Fruit fly (Drosophila melanogaster) whole organism, embryonic: ENCODE data around the gene Bsg.

Experiments
- Aef1 ChIP-seq: fragments of 200-800 bp; sonication (Bioruptor generic); IDR thresholded peaks from 3 replicates; pipeline ENCODE4 v1.3.6; 2022; ENCODE audit warnings: missing biosample characterization, missing genetic modification characterization
- Atf3 ChIP-seq: fragments of 200-800 bp; sonication (Bioruptor generic); optimal IDR thresholded peaks from 3 replicates; lab custom pipeline; 2016; ENCODE audit warnings: missing biosample characterization, missing genetic modification characterization
- CG10147 ChIP-seq: fragments of 200-800 bp; sonication (Bioruptor generic); optimal IDR thresholded peaks from 2 replicates; lab custom pipeline; 2019; ENCODE audit warnings: missing biosample characterization, mild to moderate bottlenecking, missing genetic modification characterization, moderate library complexity
- CG10321 ChIP-seq: fragments of 200-800 bp; sonication (Bioruptor generic); IDR thresholded peaks from 2 replicates; pipeline ENCODE4 v1.3.6; 2022; ENCODE audit warnings: missing biosample characterization, missing genetic modification characterization
- CG12659 ChIP-seq: fragments of 200-800 bp; sonication (Bioruptor generic); optimal IDR thresholded peaks from 3 replicates; lab custom pipeline; 2017; ENCODE audit warnings: mild to moderate bottlenecking, missing biosample characterization, missing genetic modification reagents, missing genetic modification characterization
- CG1602 ChIP-seq: fragments of 200-800 bp; sonication (Bioruptor generic); optimal IDR thresholded peaks from 3 replicates; lab custom pipeline; 2016; ENCODE audit warnings: missing biosample characterization, missing genetic modification characterization
- CG1603 ChIP-seq: fragments of 200-800 bp; sonication (Bioruptor generic); optimal IDR thresholded peaks from 2 replicates; lab custom pipeline; 2019; ENCODE audit warnings: missing biosample characterization, mild to moderate bottlenecking, missing genetic modification characterization, moderate library complexity
- CG1647 ChIP-seq: fragments of 200-800 bp; sonication (Bioruptor generic); optimal IDR thresholded peaks from 3 replicates; lab custom pipeline; 2016; ENCODE audit warnings: missing biosample characterization, missing genetic modification characterization
- CG18011 ChIP-seq: fragments of 200-800 bp; sonication (Bioruptor generic); optimal IDR thresholded peaks from 2 replicates; lab custom pipeline; 2017; ENCODE audit warnings: missing biosample characterization, missing genetic modification characterization, mild to moderate bottlenecking, moderate library complexity, missing genotype
- CG18599 ChIP-seq: fragments of 200-800 bp; sonication (Bioruptor generic); optimal IDR thresholded peaks from 3 replicates; lab custom pipeline; 2017; ENCODE audit warnings: missing biosample characterization, missing genetic modification characterization, mild to moderate bottlenecking, moderate library complexity, missing genetic modification reagents
- CG2199 ChIP-seq: fragments of 200-800 bp; sonication (Bioruptor generic); IDR thresholded peaks from 3 replicates; pipeline ENCODE4 v1.3.6; 2022; ENCODE audit warnings: missing biosample characterization, missing genetic modification characterization
- CG2202 ChIP-seq: fragments of 200-800 bp; sonication (Bioruptor generic); optimal IDR thresholded peaks from 2 replicates; lab custom pipeline; 2018; ENCODE audit warnings: missing biosample characterization, mild to moderate bottlenecking, missing genetic modification characterization
- CG2712 ChIP-seq: fragments of 200-800 bp; optimal IDR thresholded peaks from 3 replicates; lab custom pipeline; 2019; ENCODE audit warnings: missing biosample characterization, mild to moderate bottlenecking, missing genetic modification characterization, moderate library complexity
- CG3726 ChIP-seq: fragments of 200-800 bp; sonication (Bioruptor generic); IDR thresholded peaks from 3 replicates; pipeline ENCODE4, ENCODE4 v1.3.6; 2022; ENCODE audit warnings: missing biosample characterization, missing genetic modification characterization
- CG4328 ChIP-seq: fragments of 200-800 bp; sonication (Bioruptor generic); optimal IDR thresholded peaks from 3 replicates; lab custom pipeline; 2017; ENCODE audit warnings: missing biosample characterization, missing genetic modification reagents, missing genetic modification characterization
- CG4360 ChIP-seq: fragments of 200-800 bp; sonication (Bioruptor generic); IDR thresholded peaks from 2 replicates; pipeline ENCODE4 v1.3.6; 2022; ENCODE audit warnings: missing biosample characterization, missing genetic modification characterization
- CG6272 ChIP-seq: fragments of 200-800 bp; sonication (Bioruptor generic); IDR thresholded peaks from 2 replicates; pipeline ENCODE4 v1.3.6; 2022; ENCODE audit warnings: missing biosample characterization, missing genetic modification characterization
- CG6683 ChIP-seq: fragments of 200-800 bp; sonication (Bioruptor generic); optimal IDR thresholded peaks from 2 replicates; lab custom pipeline; 2017; ENCODE audit warnings: missing biosample characterization, mild to moderate bottlenecking, missing genetic modification characterization, missing genetic modification reagents
- CG6791 ChIP-seq: fragments of 200-800 bp; sonication (Bioruptor generic); IDR thresholded peaks from 3 replicates; pipeline ENCODE4 v1.3.6; 2022; ENCODE audit warnings: missing biosample characterization, missing genetic modification characterization; ENCODE audit not compliant: partially characterized antibody
- CG8290 ChIP-seq, 3 experiments: fragments of 200-800 bp; sonication (Bioruptor generic); optimal IDR thresholded peaks; 2 replicates each; lab custom pipeline; 2016 to 2019; ENCODE audit warnings: missing biosample characterization in 3 of 3, missing genetic modification characterization in 3 of 3, mild to moderate bottlenecking in 2 of 3, moderate library complexity in 1 of 3
- GATAe ChIP-seq: fragments of 200-800 bp; sonication (Bioruptor generic); conservative IDR thresholded peaks from 2 replicates; pipeline ENCODE4 v1.3.6; 2022; ENCODE audit warnings: missing biosample characterization, missing genetic modification characterization
- H2.0 ChIP-seq: fragments of 200-800 bp; sonication (Bioruptor generic); IDR thresholded peaks from 2 replicates; pipeline ENCODE4 v1.3.6; 2022; ENCODE audit warnings: missing biosample characterization, missing genetic modification characterization
- Hr39 ChIP-seq: fragments of >200 bp; optimal IDR thresholded peaks from 2 replicates; lab custom pipeline; 2017
- MBD-R2 ChIP-seq: fragments of 200-800 bp; sonication (Bioruptor generic); IDR thresholded peaks from 2 replicates; pipeline ENCODE4 v1.3.6; 2022; ENCODE audit warnings: missing biosample characterization, missing genetic modification characterization
- Med ChIP-seq: fragments of 200-800 bp; sonication (Bioruptor generic); peaks from one replicate; lab custom pipeline; 2016; ENCODE audit warnings: missing biosample characterization, missing genetic modification characterization, mild to moderate bottlenecking, inconsistent platforms, moderate library complexity
- Rfx ChIP-seq: fragments of 200-800 bp; sonication (Bioruptor generic); IDR thresholded peaks from 2 replicates; pipeline ENCODE4 v1.3.6; 2022; ENCODE audit warnings: missing biosample characterization, missing genetic modification characterization
- amos ChIP-seq: fragments of 200-800 bp; sonication (Bioruptor generic); IDR thresholded peaks from 2 replicates; pipeline ENCODE4 v1.3.6; 2022; ENCODE audit warnings: missing biosample characterization, missing genetic modification characterization; ENCODE audit not compliant: partially characterized antibody
- cg ChIP-seq: fragments of 200-800 bp; sonication (Bioruptor generic); optimal IDR thresholded peaks from 3 replicates; lab custom pipeline; 2019; ENCODE audit warnings: missing biosample characterization, mild to moderate bottlenecking, missing genetic modification characterization, moderate library complexity
- chinmo ChIP-seq: fragments of 200-800 bp; sonication (Bioruptor generic); IDR thresholded peaks from 4 replicates; pipeline ENCODE4 v1.3.6; 2022; ENCODE audit warnings: missing biosample characterization, missing genetic modification characterization; ENCODE audit not compliant: partially characterized antibody
- chm ChIP-seq: fragments of 200-800 bp; sonication (Bioruptor generic); IDR thresholded peaks from 2 replicates; pipeline ENCODE4 v1.3.6; 2022; ENCODE audit warnings: missing biosample characterization, missing genetic modification characterization
- cwo ChIP-seq: fragments of 200-800 bp; sonication (Bioruptor generic); optimal IDR thresholded peaks from 3 replicates; lab custom pipeline; 2017; ENCODE audit warnings: missing biosample characterization, missing genetic modification characterization, mild to moderate bottlenecking, moderate library complexity, missing genetic modification reagents
- dimm ChIP-seq: fragments of 200-800 bp; sonication (Bioruptor generic); IDR thresholded peaks from 2 replicates; pipeline ENCODE4 v1.3.6; 2022; ENCODE audit warnings: missing biosample characterization, missing genetic modification characterization
- dysf ChIP-seq: fragments of 200-800 bp; sonication (Bioruptor generic); IDR thresholded peaks from 3 replicates; pipeline ENCODE4 v1.3.6; 2022; ENCODE audit warnings: missing biosample characterization, missing genetic modification characterization
- ems ChIP-seq: fragments of 200-800 bp; sonication (Bioruptor generic); optimal IDR thresholded peaks from 3 replicates; lab custom pipeline; 2016; ENCODE audit warnings: missing biosample characterization, missing genetic modification characterization
- fd3F ChIP-seq: fragments of 200-800 bp; sonication (Bioruptor generic); optimal IDR thresholded peaks from 2 replicates; lab custom pipeline; 2018; ENCODE audit warnings: missing biosample characterization, mild to moderate bottlenecking, missing genetic modification characterization, moderate library complexity
- gem ChIP-seq: fragments of 200-800 bp; sonication (Bioruptor generic); optimal IDR thresholded peaks from 2 replicates; lab custom pipeline; 2019; ENCODE audit warnings: missing biosample characterization, mild to moderate bottlenecking, missing genetic modification characterization, moderate library complexity
- h ChIP-seq: fragments of >200 bp; optimal IDR thresholded peaks from 2 replicates; lab custom pipeline; 2017
- jumu ChIP-seq: fragments of 200-800 bp; sonication (Bioruptor generic); optimal IDR thresholded peaks from 3 replicates; lab custom pipeline; 2016; ENCODE audit warnings: missing biosample characterization, missing genetic modification characterization
- maf-S ChIP-seq: fragments of 200-800 bp; sonication (Bioruptor generic); optimal IDR thresholded peaks from 2 replicates; lab custom pipeline; 2016; ENCODE audit warnings: missing biosample characterization, missing genetic modification characterization
- mam ChIP-seq: fragments of 200-800 bp; sonication (Bioruptor generic); optimal IDR thresholded peaks from 3 replicates; lab custom pipeline; 2016; ENCODE audit warnings: missing biosample characterization, missing genetic modification characterization
- mirr ChIP-seq: fragments of 200-800 bp; sonication (Bioruptor generic); optimal IDR thresholded peaks from 3 replicates; lab custom pipeline; 2018; ENCODE audit warnings: missing biosample characterization, mild to moderate bottlenecking, missing genetic modification characterization
- nau ChIP-seq: fragments of 200-800 bp; sonication (Bioruptor generic); optimal IDR thresholded peaks from 3 replicates; lab custom pipeline; 2017; ENCODE audit warnings: missing biosample characterization, mild to moderate bottlenecking, missing genetic modification characterization, missing genetic modification reagents
- pho ChIP-seq: fragments of 200-800 bp; sonication (Bioruptor generic); optimal IDR thresholded peaks from 2 replicates; lab custom pipeline; 2016; ENCODE audit warnings: missing biosample characterization, missing genetic modification characterization
- pum ChIP-seq: fragments of 200-800 bp; sonication (Bioruptor generic); optimal IDR thresholded peaks from 2 replicates; lab custom pipeline; 2016; ENCODE audit warnings: missing biosample characterization, missing genetic modification characterization
- pzg ChIP-seq: fragments of 200-800 bp; sonication (Bioruptor generic); optimal IDR thresholded peaks from 3 replicates; lab custom pipeline; 2018; ENCODE audit warnings: missing biosample characterization, mild to moderate bottlenecking, missing genetic modification characterization, moderate library complexity
- row ChIP-seq: fragments of 200-800 bp; sonication (Bioruptor generic); IDR thresholded peaks from 3 replicates; pipeline ENCODE4 v1.3.6; 2022; ENCODE audit warnings: missing biosample characterization, missing genetic modification characterization
- shn ChIP-seq: fragments of 200-800 bp; sonication (Bioruptor generic); optimal IDR thresholded peaks from 3 replicates; lab custom pipeline; 2016; ENCODE audit warnings: missing biosample characterization, missing genetic modification characterization
- usp ChIP-seq: fragments of >200 bp; optimal IDR thresholded peaks from 2 replicates; lab custom pipeline; 2017; ENCODE audit warnings: missing biosample characterization, missing genetic modification characterization
- zf30C ChIP-seq: fragments of 200-800 bp; sonication (Bioruptor generic); optimal IDR thresholded peaks from 3 replicates; lab custom pipeline; 2018; ENCODE audit warnings: missing biosample characterization, mild to moderate bottlenecking, missing genetic modification characterization

Bsg gene

DNA sequence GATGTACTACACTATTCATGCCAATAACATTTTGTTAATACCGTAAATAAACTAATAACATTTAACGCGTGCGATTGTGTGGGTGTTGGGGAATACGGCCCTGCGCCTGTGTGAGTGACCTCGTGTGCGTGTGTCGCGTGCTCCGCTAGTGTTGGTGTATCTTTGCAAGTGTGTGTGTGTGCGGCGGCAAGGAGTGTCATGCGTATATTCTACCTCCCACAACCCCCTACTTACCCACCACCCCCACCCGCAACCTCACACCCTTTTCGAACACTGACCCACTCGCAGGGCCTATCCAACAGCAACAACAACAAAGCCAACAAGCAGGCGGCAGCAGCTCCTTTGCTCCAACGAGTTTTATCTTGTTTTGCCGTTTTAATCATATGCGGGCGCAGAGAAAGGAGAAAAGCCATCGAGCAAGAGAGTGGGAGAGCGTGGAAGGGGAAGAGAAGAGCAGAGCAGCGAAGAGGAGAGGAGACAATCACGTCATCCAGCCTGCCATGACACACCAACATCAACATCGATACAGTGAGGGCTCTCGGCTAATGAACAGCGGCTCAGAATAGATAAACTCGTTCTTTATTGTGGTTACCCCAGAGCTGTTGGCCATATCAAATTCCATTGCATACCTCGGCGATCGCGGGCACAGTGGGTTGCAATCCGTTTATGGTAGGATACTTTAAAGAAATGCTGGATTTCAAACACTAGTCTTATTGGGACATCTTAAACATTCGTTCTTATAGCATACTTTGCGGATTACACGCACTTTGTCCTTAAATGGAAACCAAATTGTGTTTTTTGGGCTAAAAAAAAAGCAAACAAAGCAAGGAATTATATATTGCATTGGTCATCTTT, 1.4 kb downstream of the Bsg start:
- TF ChIP-seq pho (GFP tag; lab: Kevin White, UChicago) (no peak), CG3726 (GFP tag; lab: Robert Waterston, UW) (no peak), chinmo (GFP tag; lab: Robert Waterston, UW) (no peak), CG18011 (GFP tag; lab: Kevin White, UChicago) (no peak), mam (GFP tag; lab: Kevin White, UChicago) (no peak), CG1602 (no peak), pum (GFP tag; lab: Kevin White, UChicago) (no peak), row (GFP tag; lab: Robert Waterston, UW) (peak; percentile 58), gem (tag; lab: Kevin White, UChicago) (peak; percentile 22), CG12659 (GFP tag; lab: Kevin White, UChicago) (no peak), CG4360 (peak; percentile 74), CG1603 (tag; lab: Kevin White, UChicago) (peak; percentile 6), CG1647 (GFP tag; lab: Kevin White, UChicago) (no peak), CG2712 (no peak), h (lab: Kevin White, UChicago) (no peak), CG4328 (GFP tag; lab: Kevin White, UChicago) (no peak), ems (no peak), MBD-R2 (GFP tag; lab: Robert Waterston, UW) (no peak; the same call in 1 of the 2 replicates), shn (GFP tag; lab: Kevin White, UChicago) (peak; percentile 12), CG8290 (GFP tag; optimal IDR thresholded peaks at IDR 0.05; lab: Kevin White, UChicago) (peak; percentile 33), CG8290 (tag; optimal IDR thresholded peaks at IDR 0.05; lab: Kevin White, UChicago) (peak in 1 of 2 experiments; percentile 23), CG2199 (GFP tag; lab: Robert Waterston, UW) (0 out of 3 replicates have a peak, but pooled peaks have one; percentile 47), jumu (GFP tag; lab: Kevin White, UChicago) (peak; percentile 11), Hr39 (lab: Kevin White, UChicago) (no peak), amos (GFP tag; lab: Robert Waterston, UW) (no peak), Med (GFP tag; lab: Kevin White, UChicago) (peak; percentile 68), mirr (GFP tag; lab: Kevin White, UChicago) (peak; percentile 44), H2.0 (no peak), dysf (GFP tag; lab: Robert Waterston, UW) (no peak), Atf3 (GFP tag; lab: Kevin White, UChicago) (peak; percentile 47), GATAe (GFP tag; lab: Robert Waterston, UW) (no peak), dimm (GFP tag; lab: Robert Waterston, UW) (no peak), Rfx (peak; percentile 34; the same call in 1 of the 2 replicates), CG2202 (tag; lab: Kevin White, UChicago) (no peak), Aef1 (GFP tag; lab: Robert Waterston, UW) (no peak), cg (GFP tag; lab: Kevin White, UChicago) (peak; percentile 73), cwo (GFP tag; lab: Kevin White, UChicago) (peak; percentile 21), usp (GFP tag; lab: Kevin White, UChicago) (no peak), CG6272 (no peak), CG6683 (no peak), chm (GFP tag; lab: Robert Waterston, UW) (peak; percentile 29; the same call in 1 of the 2 replicates), pzg (peak; percentile 6), CG10147 (no peak), CG6791 (no peak), maf-S (GFP tag; lab: Kevin White, UChicago) (no peak), fd3F (GFP tag; lab: Kevin White, UChicago) (no peak), CG10321 (no peak), nau (GFP tag; lab: Kevin White, UChicago) (no peak), zf30C (no peak), CG18599 (GFP tag; lab: Kevin White, UChicago) (peak; percentile 3)
